Fruit fly (Drosophila melanogaster) whole organism, embryonic: ENCODE measurements around the gene Eato.

Experiments used
- ATbp ChIP-seq: fragments of 200-800 bp; sonication (Bioruptor generic); optimal IDR thresholded peaks from 2 replicates; lab custom pipeline; 2017; ENCODE audit warnings: missing biosample characterization, mild to moderate bottlenecking, missing genetic modification characterization, missing genetic modification reagents
- Abd-B ChIP-seq: fragments of 200-800 bp; sonication (Bioruptor generic); optimal IDR thresholded peaks from 2 replicates; lab custom pipeline; 2018; ENCODE audit warnings: missing biosample characterization, mild to moderate bottlenecking, missing genetic modification characterization, moderate library complexity
- Ada2b ChIP-seq: fragments of 200-800 bp; sonication (Bioruptor generic); IDR thresholded peaks from 2 replicates; pipeline ENCODE4 v1.3.6; 2022; ENCODE audit warnings: missing biosample characterization, missing genetic modification characterization
- Aef1 ChIP-seq: fragments of 200-800 bp; sonication (Bioruptor generic); IDR thresholded peaks from 3 replicates; pipeline ENCODE4 v1.3.6; 2022; ENCODE audit warnings: missing biosample characterization, missing genetic modification characterization
- CG10366 ChIP-seq: fragments of 200-800 bp; sonication (Bioruptor generic); IDR thresholded peaks from 2 replicates; pipeline ENCODE4 v1.3.6; 2022; ENCODE audit warnings: missing biosample characterization, missing genetic modification characterization
- CG12942 ChIP-seq: fragments of 200-800 bp; sonication (Bioruptor generic); optimal IDR thresholded peaks from 3 replicates; lab custom pipeline; 2016; ENCODE audit warnings: missing biosample characterization, missing genetic modification characterization
- CG14710 ChIP-seq: fragments of 200-800 bp; sonication (Bioruptor generic); optimal IDR thresholded peaks from 3 replicates; lab custom pipeline; 2019; ENCODE audit warnings: missing biosample characterization, mild to moderate bottlenecking, missing genetic modification characterization, moderate library complexity
- CG15696 ChIP-seq: fragments of 200-800 bp; sonication (Bioruptor generic); optimal IDR thresholded peaks from 2 replicates; lab custom pipeline; 2019; ENCODE audit warnings: missing biosample characterization, mild to moderate bottlenecking, missing genetic modification characterization, moderate library complexity
- CG18262 ChIP-seq: fragments of 200-800 bp; optimal IDR thresholded peaks from 3 replicates; lab custom pipeline; 2019; ENCODE audit warnings: missing biosample characterization, mild to moderate bottlenecking, missing genetic modification characterization, moderate library complexity
- CG2889 ChIP-seq: fragments of 200-800 bp; sonication (Bioruptor generic); IDR thresholded peaks from 3 replicates; pipeline ENCODE4 v1.3.6; 2022; ENCODE audit warnings: missing biosample characterization, missing genetic modification characterization
- CG30020 ChIP-seq: fragments of 200-800 bp; optimal IDR thresholded peaks from 2 replicates; lab custom pipeline; 2019; ENCODE audit warnings: missing biosample characterization, mild to moderate bottlenecking, missing genetic modification characterization, moderate library complexity
- CG34422 ChIP-seq: fragments of 200-800 bp; sonication (Bioruptor generic); IDR thresholded peaks from 3 replicates; pipeline ENCODE4 v1.3.6; 2022; ENCODE audit warnings: missing biosample characterization, missing genetic modification characterization
- CG3838 ChIP-seq: fragments of 200-800 bp; sonication (Bioruptor generic); optimal IDR thresholded peaks from 3 replicates; lab custom pipeline; 2016; ENCODE audit warnings: missing biosample characterization, missing genetic modification characterization
- CG3847 ChIP-seq: fragments of 200-800 bp; sonication (Bioruptor generic); IDR thresholded peaks from 2 replicates; pipeline ENCODE4 v1.3.6; 2022; ENCODE audit warnings: missing biosample characterization, missing genetic modification characterization
- CG6689 ChIP-seq: fragments of 200-800 bp; sonication (Bioruptor generic); IDR thresholded peaks from 2 replicates; pipeline ENCODE4 v1.3.6; 2022; ENCODE audit warnings: missing biosample characterization, missing genetic modification characterization
- CG7786 ChIP-seq: fragments of 200-800 bp; sonication (Bioruptor generic); optimal IDR thresholded peaks from 2 replicates; lab custom pipeline; 2016; ENCODE audit warnings: missing biosample characterization, missing genetic modification characterization
- Dll ChIP-seq: fragments of 200-800 bp; sonication (Bioruptor generic); IDR thresholded peaks from 4 replicates; pipeline ENCODE4 v1.3.6; 2022; ENCODE audit warnings: missing biosample characterization, missing genetic modification characterization; ENCODE audit not compliant: partially characterized antibody
- Dp ChIP-seq: fragments of 200-800 bp; sonication (Bioruptor generic); optimal IDR thresholded peaks from 2 replicates; lab custom pipeline; 2018; ENCODE audit warnings: missing biosample characterization, mild to moderate bottlenecking, missing genetic modification characterization, moderate library complexity
- Elba2 ChIP-seq: fragments of 200-800 bp; sonication (Bioruptor generic); optimal IDR thresholded peaks from 3 replicates; lab custom pipeline; 2016; ENCODE audit warnings: missing biosample characterization, missing genetic modification characterization
- H2.0 ChIP-seq: fragments of 200-800 bp; sonication (Bioruptor generic); IDR thresholded peaks from 2 replicates; pipeline ENCODE4 v1.3.6; 2022; ENCODE audit warnings: missing biosample characterization, missing genetic modification characterization
- HmgD ChIP-seq: fragments of 200-800 bp; sonication (Bioruptor generic); optimal IDR thresholded peaks from 3 replicates; lab custom pipeline; 2016; ENCODE audit warnings: missing biosample characterization, missing genetic modification characterization
- MESR4 ChIP-seq: fragments of 200-800 bp; sonication (Bioruptor generic); optimal IDR thresholded peaks from 2 replicates; lab custom pipeline; 2018; ENCODE audit warnings: missing biosample characterization, mild to moderate bottlenecking, missing genetic modification characterization, moderate library complexity
- Myb ChIP-seq: fragments of 200-800 bp; sonication (Bioruptor generic); optimal IDR thresholded peaks from 2 replicates; lab custom pipeline; 2016; ENCODE audit warnings: missing biosample characterization, missing genetic modification characterization
- Opbp ChIP-seq: fragments of 200-800 bp; sonication (Bioruptor generic); IDR thresholded peaks from 3 replicates; pipeline ENCODE4 v1.3.6; 2022; ENCODE audit warnings: missing biosample characterization, missing genetic modification characterization; ENCODE audit not compliant: partially characterized antibody
- Sin3A ChIP-seq: fragments of >200 bp; optimal IDR thresholded peaks from 2 replicates; lab custom pipeline; 2018
- Xbp1 ChIP-seq: fragments of 200-800 bp; sonication (Bioruptor generic); optimal IDR thresholded peaks from 3 replicates; lab custom pipeline; 2016; ENCODE audit warnings: missing biosample characterization, mild to moderate bottlenecking, missing genetic modification characterization
- bab2 ChIP-seq: fragments of 200-800 bp; sonication (Bioruptor generic); optimal IDR thresholded peaks from 2 replicates; lab custom pipeline; 2016; ENCODE audit warnings: missing biosample characterization, missing genetic modification characterization
- bowl ChIP-seq: fragments of 200-800 bp; sonication (Bioruptor generic); IDR thresholded peaks from 2 replicates; pipeline ENCODE4 v1.3.6; 2022; ENCODE audit warnings: missing biosample characterization, missing genetic modification characterization
- chif ChIP-seq, 2 experiments: fragments of 200-800 bp; sonication (Bioruptor generic); optimal IDR thresholded peaks; 3 replicates each; lab custom pipeline; 2016; ENCODE audit warnings: missing biosample characterization in 2 of 2, missing genetic modification characterization in 2 of 2
- chinmo ChIP-seq: fragments of 200-800 bp; sonication (Bioruptor generic); IDR thresholded peaks from 4 replicates; pipeline ENCODE4 v1.3.6; 2022; ENCODE audit warnings: missing biosample characterization, missing genetic modification characterization; ENCODE audit not compliant: partially characterized antibody
- ci ChIP-seq: fragments of 200-800 bp; sonication (Bioruptor generic); IDR thresholded peaks from 3 replicates; pipeline ENCODE4 v1.3.6; 2022; ENCODE audit warnings: missing biosample characterization, missing genetic modification characterization
- dimm ChIP-seq: fragments of 200-800 bp; sonication (Bioruptor generic); IDR thresholded peaks from 2 replicates; pipeline ENCODE4 v1.3.6; 2022; ENCODE audit warnings: missing biosample characterization, missing genetic modification characterization
- gem ChIP-seq: fragments of 200-800 bp; sonication (Bioruptor generic); optimal IDR thresholded peaks from 2 replicates; lab custom pipeline; 2019; ENCODE audit warnings: missing biosample characterization, mild to moderate bottlenecking, missing genetic modification characterization, moderate library complexity
- gfzf ChIP-seq: fragments of 200-800 bp; sonication (Bioruptor generic); optimal IDR thresholded peaks from 2 replicates; lab custom pipeline; 2016; ENCODE audit warnings: missing biosample characterization, mild to moderate bottlenecking, missing genetic modification characterization, moderate library complexity
- hbn ChIP-seq: fragments of 200-800 bp; sonication (Bioruptor generic); IDR thresholded peaks from 2 replicates; pipeline ENCODE4 v1.3.6; 2022; ENCODE audit warnings: missing biosample characterization, missing genetic modification characterization; ENCODE audit not compliant: partially characterized antibody
- inv ChIP-seq: fragments of 200-800 bp; sonication (Bioruptor generic); IDR thresholded peaks from 2 replicates; pipeline ENCODE4 v1.3.6; 2022; ENCODE audit warnings: missing biosample characterization, missing genetic modification characterization; ENCODE audit not compliant: partially characterized antibody
- jigr1 ChIP-seq: fragments of 200-800 bp; sonication (Bioruptor generic); IDR thresholded peaks from 3 replicates; pipeline ENCODE4 v1.3.6; 2022; ENCODE audit warnings: missing biosample characterization, missing genetic modification characterization
- lilli ChIP-seq: fragments of 200-800 bp; sonication (Bioruptor generic); optimal IDR thresholded peaks from 3 replicates; lab custom pipeline; 2016; ENCODE audit warnings: missing biosample characterization, missing genetic modification characterization
- lola ChIP-seq, 3 experiments: fragments of >200 bp in 2 of 3; fragments of 200-800 bp in 1 of 3; sonication (Bioruptor generic) in 1 of 3; optimal IDR thresholded peaks; 2 replicates each; lab custom pipeline; 2017 to 2019; ENCODE audit warnings: missing biosample characterization in 3 of 3, missing genetic modification characterization in 3 of 3, mild to moderate bottlenecking in 1 of 3, moderate library complexity in 1 of 3
- nerfin-1 ChIP-seq: fragments of 200-800 bp; sonication (Bioruptor generic); optimal IDR thresholded peaks from 3 replicates; lab custom pipeline; 2019; ENCODE audit warnings: missing biosample characterization, mild to moderate bottlenecking, missing genetic modification characterization, moderate library complexity
- nmo ChIP-seq: fragments of 200-800 bp; sonication (Bioruptor generic); optimal IDR thresholded peaks from 2 replicates; lab custom pipeline; 2018; ENCODE audit warnings: missing biosample characterization, mild to moderate bottlenecking, missing genetic modification characterization, moderate library complexity
- slbo ChIP-seq: fragments of 200-800 bp; sonication (Bioruptor generic); IDR thresholded peaks from 2 replicates; pipeline ENCODE4 v1.3.6; 2022; ENCODE audit warnings: missing biosample characterization, missing genetic modification characterization
- stwl ChIP-seq: fragments of 200-800 bp; sonication (Bioruptor generic); optimal IDR thresholded peaks from 3 replicates; lab custom pipeline; 2018; ENCODE audit warnings: missing biosample characterization, mild to moderate bottlenecking, missing genetic modification characterization, moderate library complexity
- tgo ChIP-seq: fragments of 200-800 bp; sonication (Bioruptor generic); IDR thresholded peaks from 3 replicates; pipeline ENCODE4 v1.3.6; 2022; ENCODE audit warnings: missing biosample characterization, missing genetic modification characterization
- tx ChIP-seq: fragments of 200-800 bp; sonication (Bioruptor generic); optimal IDR thresholded peaks from 2 replicates; lab custom pipeline; 2016; ENCODE audit warnings: missing biosample characterization, missing genetic modification characterization
- unc-4 ChIP-seq: fragments of 200-800 bp; sonication (Bioruptor generic); IDR thresholded peaks from 2 replicates; pipeline ENCODE4 v1.3.6; 2022; ENCODE audit warnings: missing biosample characterization, missing genetic modification characterization; ENCODE audit not compliant: partially characterized antibody
- vfl ChIP-seq: fragments of 200-800 bp; sonication (Bioruptor generic); optimal IDR thresholded peaks from 2 replicates; lab custom pipeline; 2016; ENCODE audit warnings: missing biosample characterization, missing genetic modification characterization
- z ChIP-seq: fragments of 200-800 bp; sonication (Bioruptor generic); IDR thresholded peaks from 3 replicates; pipeline ENCODE4 v1.3.6; 2022; ENCODE audit warnings: missing biosample characterization, missing genetic modification characterization
- zen2 ChIP-seq: fragments of 200-800 bp; sonication (Bioruptor generic); IDR thresholded peaks from 3 replicates; pipeline ENCODE4 v1.3.6; 2022; ENCODE audit warnings: missing biosample characterization, missing genetic modification characterization; ENCODE audit not compliant: partially characterized antibody
- zfh2 ChIP-seq: fragments of 200-800 bp; sonication (Bioruptor generic); optimal IDR thresholded peaks from 2 replicates; lab custom pipeline; 2016; ENCODE audit warnings: missing biosample characterization, missing genetic modification characterization

Eato gene

dm6 chr2L:13833058-13833457, 49.2 kb downstream of the Eato start, which contains the start of the genes GatC, PolG2 and Polr2C (continued):
- TF ChIP-seq tx (GFP tag; lab: Kevin White, UChicago) (peak; percentile 23), ci (GFP tag; lab: Robert Waterston, UW) (peak; percentile 49), Abd-B (GFP tag; lab: Kevin White, UChicago) (peak; percentile 36), gem (tag; lab: Kevin White, UChicago) (no peak), chinmo (peak; percentile 84), CG3838 (GFP tag; lab: Kevin White, UChicago) (peak; percentile 60), nmo (GFP tag; lab: Kevin White, UChicago) (peak; percentile 70), CG34422 (GFP tag; lab: Robert Waterston, UW) (peak; percentile 62; the same call in 1 of the 3 replicates), stwl (tag; lab: Kevin White, UChicago) (peak; percentile 68), z (no peak), CG18262 (no peak), tgo (GFP tag; lab: Robert Waterston, UW) (peak; percentile 38; the same call in 1 of the 3 replicates), Sin3A (lab: Kevin White, UChicago) (peak; percentile 77), bab2 (GFP tag; lab: Kevin White, UChicago) (peak; percentile 41), CG10366 (GFP tag; lab: Robert Waterston, UW) (peak; percentile 67), bowl (0 out of 2 replicates have a peak, but pooled peaks have one; percentile 4), gfzf (peak; percentile 52), chif (GFP tag; optimal IDR thresholded peaks at IDR 0.05; lab: Kevin White, UChicago) (peak in 1 of 2 experiments; percentile 47), CG12942 (GFP tag; lab: Kevin White, UChicago) (peak; percentile 11), unc-4 (peak; percentile 81), Xbp1 (GFP tag; lab: Kevin White, UChicago) (peak; percentile 31), zen2 (GFP tag; lab: Robert Waterston, UW) (peak; percentile 56; the same call in 2 of the 3 replicates), Opbp (GFP tag; lab: Robert Waterston, UW) (peak; percentile 79; the same call in 2 of the 3 replicates), hbn (GFP tag; lab: Robert Waterston, UW) (peak; percentile 79), CG14710 (tag; lab: Kevin White, UChicago) (peak; percentile 67), MESR4 (GFP tag; lab: Kevin White, UChicago) (peak; percentile 22), CG30020 (peak; percentile 55), Elba2 (peak; percentile 67), CG7786 (GFP tag; lab: Kevin White, UChicago) (peak; percentile 7), CG3847 (peak; percentile 27; the same call in 1 of the 2 replicates), CG6689 (GFP tag; lab: Robert Waterston, UW) (0 out of 2 replicates have a peak, but pooled peaks have one; percentile 6), H2.0 (GFP tag; lab: Robert Waterston, UW) (peak; percentile 31; the same call in 1 of the 2 replicates), CG15696 (tag; lab: Kevin White, UChicago) (peak; percentile 2), slbo (peak; percentile 76), zfh2 (GFP tag; lab: Kevin White, UChicago) (peak; percentile 55), ATbp (GFP tag; lab: Kevin White, UChicago) (no peak), Ada2b (GFP tag; lab: Robert Waterston, UW) (peak; percentile 48; the same call in 1 of the 2 replicates), nerfin-1 (no peak), jigr1 (GFP tag; lab: Robert Waterston, UW) (no peak), vfl (GFP tag; lab: Kevin White, UChicago) (peak; percentile 33), CG2889 (GFP tag; lab: Robert Waterston, UW) (no peak), Dll (GFP tag; lab: Robert Waterston, UW) (peak; percentile 80), HmgD (GFP tag; lab: Kevin White, UChicago) (peak; percentile 65), inv (GFP tag; lab: Robert Waterston, UW) (peak; percentile 72), Myb (GFP tag; lab: Kevin White, UChicago) (peak; percentile 49), Dp (peak; percentile 52), lola (GFP tag; optimal IDR thresholded peaks at IDR 0.05; lab: Kevin White, UChicago) (peak in 1 of 3 experiments; percentile 39), dimm (GFP tag; lab: Robert Waterston, UW) (no peak), lilli (GFP tag; lab: Kevin White, UChicago) (peak; percentile 62), Aef1 (GFP tag; lab: Robert Waterston, UW) (no peak)
